Fruit fly (Drosophila melanogaster): ENCODE data around the gene CG10802.

- TF ChIP-seq Dll (optimal IDR thresholded peaks at IDR 0.05) (peak; percentile 42), EcR (GFP tag; optimal IDR thresholded peaks at IDR 0.05) (no peak), psq (optimal IDR thresholded peaks at IDR 0.05) (no peak)
Observed at dm6 chrX:3474476-3475439, 8.0 kb upstream of the CG10802 start, which contains the start of gene CG12206.
